Fruit fly (Drosophila melanogaster): ENCODE data around the gene COX5BL.
A peak's percentile ranks its signal among the peaks of the same experiment; 100 is the strongest.

COX5BL gene

dm6 chr2L:6561463-6562357, 2.5 kb downstream of the COX5BL start, which contains the start of the genes Trmt6 and Ent2 (continued):
- TF ChIP-seq Atf-2 (GFP tag; optimal IDR thresholded peaks at IDR 0.05) (peak; percentile 94), toy (GFP tag; IDR thresholded peaks at IDR 0.05) (peak; percentile 95), gcm2 (GFP tag; optimal IDR thresholded peaks at IDR 0.05) (peak; percentile 90), Hr78 (GFP tag; optimal IDR thresholded peaks at IDR 0.05) (peak in 1 of 2 experiments; percentile 80), CG9797 (GFP tag; optimal IDR thresholded peaks at IDR 0.05) (peak; percentile 24), Hr51 (GFP tag; optimal IDR thresholded peaks at IDR 0.05) (peak; percentile 94), CG7372 (GFP tag; IDR thresholded peaks at IDR 0.05) (peak; percentile 96), CG7928 (GFP tag; optimal IDR thresholded peaks at IDR 0.05) (peak; percentile 76), CHES-1-like (GFP tag; optimal IDR thresholded peaks at IDR 0.05) (peak; percentile 95), CG3281 (GFP tag; optimal IDR thresholded peaks at IDR 0.05) (peak; percentile 93), knrl (GFP tag; IDR thresholded peaks at IDR 0.05; ENCODE audit: partially characterized antibody) (0 out of 3 replicates have a peak, but pooled peaks have one; percentile 8), sqz (GFP tag; optimal IDR thresholded peaks at IDR 0.05) (peak; percentile 50), NFAT (GFP tag; IDR thresholded peaks at IDR 0.05) (peak; percentile 98), Dad (GFP tag; optimal IDR thresholded peaks at IDR 0.05) (peak; percentile 92), E2f1 (GFP tag; IDR thresholded peaks at IDR 0.05) (peak; percentile 97), Dip3 (GFP tag; optimal IDR thresholded peaks at IDR 0.05) (peak; percentile 97), GATAe (GFP tag; conservative IDR thresholded peaks at IDR 0.05) (peak; percentile 96), CoRest (tag; optimal IDR thresholded peaks at IDR 0.05) (peak; percentile 96), fu2 (GFP tag; optimal IDR thresholded peaks at IDR 0.05) (peak; percentile 97), wor (GFP tag; IDR thresholded peaks at IDR 0.05) (peak; percentile 92), Nf-YA (GFP tag; IDR thresholded peaks at IDR 0.05) (peak; percentile 94), CG8089 (GFP tag; optimal IDR thresholded peaks at IDR 0.05) (peak; percentile 91), luna (GFP tag; optimal IDR thresholded peaks at IDR 0.05) (peak; percentile 92), exex (tag; optimal IDR thresholded peaks at IDR 0.05) (peak; percentile 83), CG11085 (GFP tag; IDR thresholded peaks at IDR 0.05) (peak; percentile 97), Scr (GFP tag; IDR thresholded peaks at IDR 0.05; ENCODE audit: partially characterized antibody) (no peak), dpn (GFP tag; optimal IDR thresholded peaks at IDR 0.05) (peak; percentile 98), CG8388 (GFP tag; optimal IDR thresholded peaks at IDR 0.05) (peak; percentile 83), Hmx (GFP tag; optimal IDR thresholded peaks at IDR 0.05) (peak; percentile 89), Sin3A (optimal IDR thresholded peaks at IDR 0.05) (peak; percentile 2), sob (GFP tag; IDR thresholded peaks at IDR 0.05) (peak; percentile 98), Ets65A (GFP tag) (peak; percentile 100), zfh1 (GFP tag; IDR thresholded peaks at IDR 0.05) (peak; percentile 98), CG14965 (GFP tag; optimal IDR thresholded peaks at IDR 0.05; ENCODE audit: borderline replicate concordance) (peak; percentile 47), ato (GFP tag; IDR thresholded peaks at IDR 0.05; ENCODE audit: partially characterized antibody) (no peak), rib (GFP tag; IDR thresholded peaks at IDR 0.05) (peak; percentile 95), CG1647 (GFP tag; optimal IDR thresholded peaks at IDR 0.05) (peak; percentile 95), abd-A (tag; optimal IDR thresholded peaks at IDR 0.05) (peak; percentile 90), Oli (tag; optimal IDR thresholded peaks at IDR 0.05) (peak; percentile 95), CG32772 (GFP tag; IDR thresholded peaks at IDR 0.05) (peak; percentile 98), dimm (GFP tag; IDR thresholded peaks at IDR 0.05) (peak; percentile 91), trh (GFP tag; optimal IDR thresholded peaks at IDR 0.05) (peak; percentile 86), E2f2 (GFP tag; IDR thresholded peaks at IDR 0.05) (peak; percentile 79), unpg (GFP tag; optimal IDR thresholded peaks at IDR 0.05) (peak; percentile 96), oc (tag; optimal IDR thresholded peaks at IDR 0.05) (peak; percentile 88), Drgx (GFP tag; IDR thresholded peaks at IDR 0.05) (peak; percentile 97), CG8290 (GFP tag; optimal IDR thresholded peaks at IDR 0.05) (peak; percentile 88), CG8290 (tag; optimal IDR thresholded peaks at IDR 0.05) (peak; percentile 58 to 99), Abd-B (GFP tag; optimal IDR thresholded peaks at IDR 0.05) (peak; percentile 97)
